Fruit fly (Drosophila melanogaster) whole organism, prepupa: ENCODE measurements around the gene Hs6st.

ENCODE experiments used
- Blimp-1 ChIP-seq: fragments of 200-800 bp; sonication (Bioruptor generic); optimal IDR thresholded peaks from 3 replicates; lab custom pipeline; 2017; ENCODE audit warnings: missing biosample characterization, missing genetic modification characterization, mild to moderate bottlenecking, moderate library complexity, missing genetic modification reagents
- CG10669 ChIP-seq: fragments of 200-800 bp; sonication (Bioruptor generic); optimal IDR thresholded peaks from 3 replicates; lab custom pipeline; 2018; ENCODE audit warnings: missing biosample characterization, mild to moderate bottlenecking, missing genetic modification characterization, moderate library complexity
- CG11294 ChIP-seq: fragments of 200-800 bp; sonication (Bioruptor generic); IDR thresholded peaks from 2 replicates; pipeline ENCODE4 v1.3.6; 2022; ENCODE audit warnings: missing biosample characterization, missing genetic modification characterization
- CG11762 ChIP-seq: fragments of 200-800 bp; sonication (Bioruptor generic); optimal IDR thresholded peaks from 3 replicates; lab custom pipeline; 2016; ENCODE audit warnings: missing biosample characterization, missing genetic modification characterization; ENCODE audit not compliant: insufficient read depth
- CG11902 ChIP-seq: fragments of 200-800 bp; sonication (Bioruptor generic); optimal IDR thresholded peaks from 3 replicates; lab custom pipeline; 2016; ENCODE audit warnings: missing biosample characterization, missing genetic modification characterization
- CG16779 ChIP-seq: fragments of 200-800 bp; sonication (Bioruptor generic); optimal IDR thresholded peaks from 3 replicates; lab custom pipeline; 2017; ENCODE audit warnings: missing biosample characterization, mild to moderate bottlenecking, missing genetic modification characterization
- CG31627 ChIP-seq: fragments of 200-800 bp; sonication (Bioruptor generic); optimal IDR thresholded peaks from 3 replicates; lab custom pipeline; 2016; ENCODE audit warnings: missing biosample characterization, missing genetic modification characterization
- CG32006 ChIP-seq: fragments of 200-800 bp; sonication (Bioruptor generic); optimal IDR thresholded peaks from 3 replicates; lab custom pipeline; 2017; ENCODE audit warnings: missing biosample characterization, mild to moderate bottlenecking, missing genetic modification characterization
- CG3919 ChIP-seq: fragments of 200-800 bp; sonication (Bioruptor generic); optimal IDR thresholded peaks from 3 replicates; lab custom pipeline; 2016; ENCODE audit warnings: missing biosample characterization, missing genetic modification characterization
- CG4318 ChIP-seq: fragments of 200-800 bp; sonication (Bioruptor generic); optimal IDR thresholded peaks from 3 replicates; lab custom pipeline; 2017; ENCODE audit warnings: missing biosample characterization, mild to moderate bottlenecking, missing genetic modification characterization
- CG6163 ChIP-seq: fragments of 200-800 bp; sonication (Bioruptor generic); IDR thresholded peaks from 3 replicates; pipeline ENCODE4 v1.3.6; 2022; ENCODE audit warnings: missing biosample characterization, missing genetic modification characterization
- CG6276 ChIP-seq: fragments of 200-800 bp; sonication (Bioruptor generic); optimal IDR thresholded peaks from 2 replicates; lab custom pipeline; 2017; ENCODE audit warnings: missing biosample characterization, mild to moderate bottlenecking, missing genetic modification characterization
- CG6792 ChIP-seq: fragments of 200-800 bp; sonication (Bioruptor generic); optimal IDR thresholded peaks from 3 replicates; lab custom pipeline; 2016; ENCODE audit warnings: missing biosample characterization, missing genetic modification characterization
- CG6808 ChIP-seq: fragments of 200-800 bp; sonication (Bioruptor generic); optimal IDR thresholded peaks from 3 replicates; lab custom pipeline; 2017; ENCODE audit warnings: missing biosample characterization, missing genetic modification characterization, mild to moderate bottlenecking, moderate library complexity, missing genetic modification reagents
- CG6854 ChIP-seq: fragments of 200-800 bp; sonication (Bioruptor generic); optimal IDR thresholded peaks from 2 replicates; lab custom pipeline; 2017; ENCODE audit warnings: missing biosample characterization, mild to moderate bottlenecking, missing genetic modification characterization
- CG7368 ChIP-seq: fragments of 200-800 bp; sonication (Bioruptor generic); optimal IDR thresholded peaks from 3 replicates; lab custom pipeline; 2016; ENCODE audit warnings: missing biosample characterization, missing genetic modification characterization
- CG8119 ChIP-seq: fragments of 200-800 bp; sonication (Bioruptor generic); IDR thresholded peaks from 3 replicates; pipeline ENCODE4 v1.3.6; 2022; ENCODE audit warnings: missing biosample characterization, missing genetic modification characterization
- CG8319 ChIP-seq: fragments of 200-800 bp; sonication (Bioruptor generic); optimal IDR thresholded peaks from 3 replicates; lab custom pipeline; 2016; ENCODE audit warnings: missing biosample characterization, missing genetic modification characterization
- CG8632 ChIP-seq: fragments of 200-800 bp; sonication (Bioruptor generic); optimal IDR thresholded peaks from 3 replicates; lab custom pipeline; 2016; ENCODE audit warnings: missing biosample characterization, missing genetic modification characterization
- Eip75B ChIP-seq: fragments of 200-800 bp; sonication (Bioruptor generic); optimal IDR thresholded peaks from 3 replicates; lab custom pipeline; 2016; ENCODE audit warnings: missing biosample characterization, missing genetic modification characterization
- Eip93F ChIP-seq: fragments of 200-800 bp; sonication (Bioruptor generic); optimal IDR thresholded peaks from 2 replicates; lab custom pipeline; 2016; ENCODE audit warnings: missing biosample characterization, mild to moderate bottlenecking, missing genetic modification characterization
- Ets21C ChIP-seq: fragments of 200-800 bp; sonication (Bioruptor generic); optimal IDR thresholded peaks from 3 replicates; lab custom pipeline; 2016; ENCODE audit warnings: missing biosample characterization, missing genetic modification characterization
- Ets96B ChIP-seq: fragments of 200-800 bp; optimal IDR thresholded peaks from 2 replicates; lab custom pipeline; 2019; ENCODE audit warnings: missing biosample characterization, mild to moderate bottlenecking, missing genetic modification characterization, moderate library complexity
- Gug ChIP-seq: fragments of 200-800 bp; sonication (Bioruptor generic); IDR thresholded peaks from 2 replicates; pipeline ENCODE4 v1.3.6; 2022; ENCODE audit warnings: missing biosample characterization, missing genetic modification characterization
- Hr38 ChIP-seq: sonication (Bioruptor generic); optimal IDR thresholded peaks from 2 replicates; lab custom pipeline; 2016; ENCODE audit warnings: missing biosample characterization, missing genetic modification characterization
- Hr39 ChIP-seq: fragments of 200-800 bp; sonication (Bioruptor generic); optimal IDR thresholded peaks from 2 replicates; lab custom pipeline; 2016; ENCODE audit warnings: missing biosample characterization, missing genetic modification characterization
- Hr4 ChIP-seq: fragments of 200-800 bp; sonication (Bioruptor generic); optimal IDR thresholded peaks from 3 replicates; lab custom pipeline; 2016; ENCODE audit warnings: missing biosample characterization, missing genetic modification characterization
- Lpt ChIP-seq: fragments of 200-800 bp; sonication (Bioruptor generic); optimal IDR thresholded peaks from 3 replicates; lab custom pipeline; 2016; ENCODE audit warnings: missing biosample characterization, missing genetic modification characterization
- OdsH ChIP-seq: fragments of 200-800 bp; sonication (Bioruptor generic); optimal IDR thresholded peaks from 3 replicates; lab custom pipeline; 2016; ENCODE audit warnings: missing biosample characterization, missing genetic modification characterization
- Smox ChIP-seq: fragments of 200-800 bp; sonication (Bioruptor generic); optimal IDR thresholded peaks from 3 replicates; lab custom pipeline; 2016; ENCODE audit warnings: missing biosample characterization, missing genetic modification characterization
- Sox14 ChIP-seq: fragments of 200-800 bp; sonication (Bioruptor generic); optimal IDR thresholded peaks from 3 replicates; lab custom pipeline; 2016; ENCODE audit warnings: missing biosample characterization, missing genetic modification characterization
- achi ChIP-seq: fragments of 200-800 bp; sonication (Bioruptor generic); optimal IDR thresholded peaks from 3 replicates; lab custom pipeline; 2016; ENCODE audit warnings: missing biosample characterization, missing genetic modification characterization
- acj6 ChIP-seq: fragments of 200-800 bp; sonication (Bioruptor generic); optimal IDR thresholded peaks from 3 replicates; lab custom pipeline; 2016; ENCODE audit warnings: missing biosample characterization, missing genetic modification characterization
- dsx ChIP-seq: fragments of 200-800 bp; optimal IDR thresholded peaks from 3 replicates; lab custom pipeline; 2019; ENCODE audit warnings: missing biosample characterization, mild to moderate bottlenecking, missing genetic modification characterization, moderate library complexity; ENCODE audit not compliant: poor library complexity, severe bottlenecking
- fd85E ChIP-seq: fragments of 200-800 bp; sonication (Bioruptor generic); optimal IDR thresholded peaks from 3 replicates; lab custom pipeline; 2016; ENCODE audit warnings: missing biosample characterization, missing genetic modification characterization
- lz ChIP-seq: fragments of 200-800 bp; sonication (Bioruptor generic); optimal IDR thresholded peaks from 3 replicates; lab custom pipeline; 2016; ENCODE audit warnings: missing biosample characterization, missing genetic modification characterization
- net ChIP-seq: fragments of 200-800 bp; sonication (Bioruptor generic); optimal IDR thresholded peaks from 3 replicates; lab custom pipeline; 2016; ENCODE audit warnings: missing biosample characterization, missing genetic modification characterization
- pdm3 ChIP-seq: fragments of 200-800 bp; sonication (Bioruptor generic); optimal IDR thresholded peaks from 3 replicates; lab custom pipeline; 2016; ENCODE audit warnings: missing biosample characterization, missing genetic modification characterization
- salr ChIP-seq, 2 experiments: fragments of 200-800 bp; sonication (Bioruptor generic); optimal IDR thresholded peaks; 3 replicates each; lab custom pipeline; 2016 to 2018; ENCODE audit warnings: missing biosample characterization in 2 of 2, missing genetic modification characterization in 2 of 2, mild to moderate bottlenecking in 1 of 2
- topi ChIP-seq: fragments of 200-800 bp; sonication (Bioruptor generic); optimal IDR thresholded peaks from 3 replicates; lab custom pipeline; 2016; ENCODE audit warnings: missing biosample characterization, missing genetic modification characterization
- vri ChIP-seq: fragments of 200-800 bp; sonication (Bioruptor generic); optimal IDR thresholded peaks from 3 replicates; lab custom pipeline; 2016; ENCODE audit warnings: missing biosample characterization, mild to moderate bottlenecking, missing genetic modification characterization

Hs6st gene

DNA sequence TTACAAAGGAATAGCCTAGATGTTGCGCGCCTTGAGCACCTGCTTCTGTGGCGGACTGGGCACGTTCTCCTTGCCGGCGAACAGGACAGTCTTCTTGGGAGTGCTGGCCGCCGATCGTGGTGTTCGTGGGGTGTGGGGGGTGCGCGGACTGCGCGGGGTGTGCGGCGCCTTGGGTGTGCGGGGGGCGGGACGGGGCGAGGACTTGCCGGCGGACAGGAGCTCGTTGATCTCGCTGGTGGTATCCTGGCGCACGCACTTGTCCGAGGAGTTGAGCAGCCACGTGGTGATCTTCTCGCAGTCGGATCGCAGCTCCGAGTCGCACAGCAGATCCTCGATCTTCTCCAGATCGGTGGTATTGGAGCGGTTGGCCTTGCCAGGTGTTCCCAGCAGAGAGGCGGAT, 76.1 kb downstream of the Hs6st start:
- TF ChIP-seq Gug (GFP tag; lab: Robert Waterston, UW) (no peak), CG32006 (no peak), CG31627 (no peak), CG11902 (GFP tag; lab: Kevin White, UChicago) (no peak), salr (GFP tag; optimal IDR thresholded peaks at IDR 0.05; lab: Kevin White, UChicago) (no peak), CG6163 (GFP tag; lab: Robert Waterston, UW) (no peak)

DNA sequence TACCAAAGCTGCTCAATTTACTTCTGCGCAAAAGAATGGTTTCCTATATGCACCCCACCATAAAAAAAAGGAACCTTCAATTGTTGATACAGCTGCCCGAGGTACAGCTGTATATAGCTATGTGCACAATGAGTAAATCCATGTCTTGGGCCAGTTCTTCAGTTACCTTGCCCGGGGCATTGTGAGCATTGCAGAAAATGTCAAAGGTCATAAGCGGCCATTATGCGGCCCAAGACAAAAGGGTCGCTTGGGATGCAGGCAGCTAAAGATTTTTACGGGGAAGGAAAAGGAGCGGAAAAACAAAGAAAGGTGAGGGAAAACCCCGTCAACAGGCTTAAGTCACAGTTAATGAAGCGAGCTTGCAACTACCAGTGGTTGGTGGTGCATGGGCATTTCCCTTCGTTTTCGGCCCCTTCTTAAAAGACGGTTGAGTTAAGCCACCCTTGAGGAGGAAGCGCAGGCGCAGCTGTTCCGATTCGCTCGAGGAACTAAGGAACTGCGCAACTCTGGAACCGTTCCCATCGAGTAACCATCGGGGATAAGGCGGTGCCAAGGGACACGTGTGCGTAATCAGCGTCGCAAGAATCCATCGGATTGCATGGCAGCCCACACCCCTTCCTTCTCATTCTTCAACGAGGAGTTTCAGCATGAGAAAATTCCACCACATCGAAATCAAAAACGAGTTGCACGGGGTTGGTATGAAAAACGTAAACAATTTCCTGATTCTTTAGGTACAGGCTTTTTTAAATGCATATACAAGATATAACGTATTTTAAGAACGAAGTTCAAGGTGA, 77.2 kb downstream of the Hs6st start:
- TF ChIP-seq CG16779 (tag; lab: Kevin White, UChicago) = no peak
- TF ChIP-seq CG3919 (GFP tag; lab: Kevin White, UChicago) = no peak
- no peak for TF ChIP-seq pdm3 (GFP tag; lab: Kevin White, UChicago)
- no peak for TF ChIP-seq net
- TF ChIP-seq Sox14 (GFP tag; lab: Kevin White, UChicago) = no peak

DNA sequence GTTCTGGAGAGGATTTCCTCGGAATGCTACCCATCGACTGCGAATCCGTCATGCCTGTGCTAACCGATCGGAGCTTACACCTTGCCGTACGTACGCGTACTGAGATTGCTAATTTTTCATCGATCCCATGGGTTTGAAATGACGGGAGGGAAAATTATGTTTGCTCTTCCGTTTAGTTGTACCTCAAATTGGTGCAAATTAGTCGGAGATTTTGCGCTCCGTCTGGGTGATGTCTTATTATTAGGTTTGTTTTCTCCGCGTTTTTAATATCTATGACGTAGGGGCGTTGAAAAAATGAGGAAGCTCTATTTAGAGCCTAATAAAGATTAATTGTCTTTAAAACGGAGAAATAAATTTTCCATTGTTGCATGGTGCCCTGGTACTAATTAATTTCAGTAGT, 79.8 kb downstream of the Hs6st start, which contains the start of gene CG4459:
CG4459 (minus strand) TSS at position 101 of the 400 bp plus-strand sequence.
- no peak for TF ChIP-seq Lpt (GFP tag; lab: Kevin White, UChicago)
- TF ChIP-seq pdm3 (GFP tag; lab: Kevin White, UChicago) = no peak
- TF ChIP-seq topi (GFP tag; lab: Kevin White, UChicago) = no peak
- no peak for TF ChIP-seq CG11294 (GFP tag; lab: Robert Waterston, UW)
- no peak for TF ChIP-seq CG3919 (GFP tag; lab: Kevin White, UChicago)
- no peak for TF ChIP-seq CG6854 (GFP tag; lab: Kevin White, UChicago)

DNA sequence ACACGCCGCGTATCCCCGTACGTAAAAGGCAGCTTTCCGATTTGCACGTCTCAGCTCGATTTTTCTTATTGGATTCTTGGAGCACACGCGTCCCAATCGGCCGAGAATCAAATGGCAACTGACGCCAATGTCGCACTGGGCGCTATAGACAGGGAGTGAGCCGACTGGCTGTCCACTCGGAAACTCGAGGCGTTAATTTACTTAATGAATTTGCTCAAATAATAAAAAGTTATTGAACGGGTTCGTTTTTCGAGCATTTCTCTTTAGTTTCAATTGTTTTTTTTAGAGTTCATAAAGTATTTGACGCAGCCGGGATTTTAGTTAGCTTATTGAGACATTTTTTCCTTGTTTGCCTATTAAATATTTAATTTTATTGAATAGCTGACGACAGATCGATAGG, 83.0 kb downstream of the Hs6st start, which contains the start of gene CG4462:
CG4462 (minus strand) TSS at position 101 of the 400 bp plus-strand sequence.
- no peak for TF ChIP-seq fd85E
- TF ChIP-seq CG10669 (GFP tag; lab: Kevin White, UChicago) = no peak
- no peak for TF ChIP-seq CG6854 (GFP tag; lab: Kevin White, UChicago)
- no peak for TF ChIP-seq CG7368 (GFP tag; lab: Kevin White, UChicago)
- no peak for TF ChIP-seq dsx (GFP tag; lab: Kevin White, UChicago)

DNA sequence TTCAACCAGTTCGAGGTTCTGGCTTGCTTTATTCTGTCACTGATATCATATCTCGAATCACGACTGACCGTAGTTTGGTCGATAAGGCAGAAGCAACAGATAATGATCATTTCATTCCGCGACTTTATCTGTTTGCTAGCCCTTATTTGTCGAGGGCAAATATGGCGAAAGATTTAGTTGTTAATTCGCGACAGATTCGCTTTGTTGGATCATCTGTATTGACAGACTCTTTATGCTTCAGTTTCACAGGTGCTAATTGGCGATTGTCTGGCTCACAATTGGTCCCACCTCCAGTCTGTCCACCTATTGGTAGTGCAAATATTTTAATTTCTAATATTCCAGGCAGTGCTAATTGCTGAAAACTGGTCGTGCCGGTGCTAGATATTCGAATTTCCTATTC, 84.0 kb downstream of the Hs6st start:
- TF ChIP-seq Hr38 = no peak
- no peak for TF ChIP-seq dsx (GFP tag; lab: Kevin White, UChicago)
- TF ChIP-seq Eip93F (GFP tag; lab: Kevin White, UChicago) = no peak
- TF ChIP-seq topi (GFP tag; lab: Kevin White, UChicago) = no peak
- TF ChIP-seq CG6276 (GFP tag; lab: Kevin White, UChicago) = no peak
- peak; percentile 25 for TF ChIP-seq Smox (GFP tag; lab: Kevin White, UChicago)
- TF ChIP-seq CG8319 (GFP tag; lab: Kevin White, UChicago) = no peak
- TF ChIP-seq Ets96B (tag; lab: Kevin White, UChicago) = no peak
- peak; percentile 46 for TF ChIP-seq net
- no peak for TF ChIP-seq CG32006
- no peak for TF ChIP-seq OdsH (GFP tag; lab: Kevin White, UChicago)
- no peak for TF ChIP-seq Lpt (GFP tag; lab: Kevin White, UChicago)
- TF ChIP-seq CG6808 (GFP tag; lab: Kevin White, UChicago) = no peak
- TF ChIP-seq Blimp-1 = no peak
- TF ChIP-seq Hr39 (GFP tag; lab: Kevin White, UChicago) = no peak
- TF ChIP-seq Sox14 (GFP tag; lab: Kevin White, UChicago) = no peak
- no peak for TF ChIP-seq Gug (GFP tag; lab: Robert Waterston, UW)
- TF ChIP-seq CG3919 (GFP tag; lab: Kevin White, UChicago) = no peak
- TF ChIP-seq achi = peak; percentile 28
- no peak for TF ChIP-seq CG8119 (GFP tag; lab: Robert Waterston, UW)
- peak; percentile 50 for TF ChIP-seq Eip75B (GFP tag; lab: Kevin White, UChicago)
- no peak for TF ChIP-seq acj6 (GFP tag; lab: Kevin White, UChicago)
- peak; percentile 9 for TF ChIP-seq vri
- TF ChIP-seq CG11762 = peak; percentile 5
- no peak for TF ChIP-seq CG4318 (GFP tag; lab: Kevin White, UChicago)
- TF ChIP-seq salr (GFP tag; optimal IDR thresholded peaks at IDR 0.05; lab: Kevin White, UChicago) = peak in 1 of 2 experiments; percentile 45
- TF ChIP-seq CG6792 (GFP tag; lab: Kevin White, UChicago) = peak; percentile 64
- no peak for TF ChIP-seq Ets21C (GFP tag; lab: Kevin White, UChicago)
- no peak for TF ChIP-seq CG6854 (GFP tag; lab: Kevin White, UChicago)
- peak; percentile 52 for TF ChIP-seq CG8632
- no peak for TF ChIP-seq lz (GFP tag; lab: Kevin White, UChicago)
- no peak for TF ChIP-seq Hr4
